Worm (Caenorhabditis elegans) whole organism, L4/young adult: Measurements from ENCODE around the gene cec-1.

Experiments used
- W03F9.2 ChIP-seq: fragments of 150-350 bp; optimal IDR thresholded peaks from 2 replicates; lab custom pipeline; 2014; ENCODE audit warnings: missing biosample characterization, missing genetic modification characterization
- him-1 ChIP-seq: sonication (generic microtip); optimal IDR thresholded peaks from 2 replicates; lab custom pipeline; 2016; ENCODE audit warnings: missing genotype, missing genetic modification reagents, missing genetic modification characterization, missing compliant biosample characterization

DNA sequence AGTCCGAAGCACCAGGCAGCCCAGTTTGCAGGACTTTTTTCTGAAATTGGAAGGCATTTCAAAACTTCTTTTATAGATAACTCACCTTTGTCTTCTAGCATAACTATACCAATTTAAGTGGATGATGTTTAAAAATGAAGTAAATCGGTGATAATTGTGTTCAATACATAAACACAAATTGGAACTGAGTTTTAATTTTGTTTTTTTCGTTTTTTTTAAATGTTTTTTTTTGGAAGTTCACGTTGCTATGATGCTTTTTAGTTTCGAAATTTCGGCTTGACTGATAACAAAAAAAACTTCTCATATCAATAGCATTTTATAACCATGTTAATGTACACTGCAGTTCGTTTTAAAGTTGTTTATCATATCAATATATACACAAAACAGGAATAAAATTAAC is 36.6 kb upstream of the cec-1 start, which contains the start of gene ZK353.4:
- no peak for TF ChIP-seq W03F9.2
- TF ChIP-seq him-1 (tag; lab: Kevin White, UChicago): peak; percentile 40
